Fruit fly (Drosophila melanogaster): ENCODE results near the gene Pgam5.

Pgam5 gene

DNA sequence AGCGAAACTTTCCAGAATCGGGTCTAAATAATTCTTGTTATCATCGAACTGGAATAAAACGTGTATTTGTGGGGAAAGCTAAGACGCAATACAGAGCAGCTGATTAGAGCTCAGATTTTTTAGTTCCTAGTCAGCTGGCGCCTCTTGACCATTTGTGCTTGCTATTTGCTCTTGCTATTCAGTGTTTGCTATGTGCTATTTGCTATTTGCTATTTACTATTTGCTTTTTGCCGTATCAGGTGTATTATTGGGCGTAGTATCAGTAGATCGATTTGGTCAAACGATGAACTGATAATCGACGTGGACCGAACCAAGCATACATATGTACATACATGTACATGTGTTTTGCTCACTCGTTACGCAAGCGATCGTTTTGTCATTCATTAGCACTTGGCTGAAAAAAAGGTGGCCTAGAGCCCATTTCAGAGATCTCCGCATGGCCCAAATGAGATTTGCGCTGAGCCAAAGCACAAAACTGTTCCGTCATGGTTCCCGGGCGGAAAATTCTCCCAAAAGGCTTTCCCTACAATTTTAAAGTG is 27.9 kb downstream of the Pgam5 start (continued):
- TF ChIP-seq gcm (GFP tag; optimal IDR thresholded peaks at IDR 0.05) (no peak), CG4617 (GFP tag; optimal IDR thresholded peaks at IDR 0.05; ENCODE audit: borderline replicate concordance) (no peak), CG11560 (tag; IDR thresholded peaks at IDR 0.05) (no peak), ab (GFP tag; optimal IDR thresholded peaks at IDR 0.05) (no peak), Doc2 (GFP tag; IDR thresholded peaks at IDR 0.05) (no peak), CG10959 (GFP tag; IDR thresholded peaks at IDR 0.05) (no peak), CG6272 (GFP tag; IDR thresholded peaks at IDR 0.05) (no peak), ash1 (GFP tag; optimal IDR thresholded peaks at IDR 0.05) (peak; percentile 29), CG18764 (GFP tag; optimal IDR thresholded peaks at IDR 0.05) (peak; percentile 42), CG16813 (GFP tag; IDR thresholded peaks at IDR 0.05; ENCODE audit: partially characterized antibody) (no peak), NK7.1 (GFP tag; optimal IDR thresholded peaks at IDR 0.05) (no peak), fd102C (GFP tag; optimal IDR thresholded peaks at IDR 0.05) (peak; percentile 58), CG30431 (GFP tag; optimal IDR thresholded peaks at IDR 0.05) (no peak), CG11093 (GFP tag; IDR thresholded peaks at IDR 0.05) (no peak), eyg (GFP tag; optimal IDR thresholded peaks at IDR 0.05) (peak; percentile 68), CG4360 (GFP tag; IDR thresholded peaks at IDR 0.05) (no peak), Blimp-1 (GFP tag; optimal IDR thresholded peaks at IDR 0.05) (peak; percentile 37), CG16863 (GFP tag; optimal IDR thresholded peaks at IDR 0.05) (peak; percentile 61), CG1024 (GFP tag; IDR thresholded peaks at IDR 0.05) (no peak; the same call in 1 of the 2 replicates), CG12659 (GFP tag; optimal IDR thresholded peaks at IDR 0.05) (peak; percentile 53), Lhr (GFP tag; optimal IDR thresholded peaks at IDR 0.05) (no peak), Hey (tag; optimal IDR thresholded peaks at IDR 0.05) (peak; percentile 56), CG32772 (GFP tag; IDR thresholded peaks at IDR 0.05) (no peak), CG10366 (GFP tag; IDR thresholded peaks at IDR 0.05) (peak; percentile 21; the same call in 1 of the 2 replicates), B-H2 (GFP tag; optimal IDR thresholded peaks at IDR 0.05) (peak; percentile 36), CG12769 (tag; optimal IDR thresholded peaks at IDR 0.05) (peak; percentile 74), sens (GFP tag) (peak; percentile 89), Sox102F (GFP tag; optimal IDR thresholded peaks at IDR 0.05) (peak; percentile 38), mirr (GFP tag; optimal IDR thresholded peaks at IDR 0.05) (peak; percentile 41), CG32767 (GFP tag; IDR thresholded peaks at IDR 0.05) (no peak), gt (GFP tag; IDR thresholded peaks at IDR 0.05) (no peak), CG13624 (GFP tag; optimal IDR thresholded peaks at IDR 0.05) (peak; percentile 28), CG9609 (GFP tag; optimal IDR thresholded peaks at IDR 0.05) (peak; percentile 35), D19A (tag; optimal IDR thresholded peaks at IDR 0.05) (no peak), corto (GFP tag; optimal IDR thresholded peaks at IDR 0.05) (no peak), CG10654 (GFP tag; optimal IDR thresholded peaks at IDR 0.05) (peak; percentile 32), CTCF (GFP tag; optimal IDR thresholded peaks at IDR 0.05) (no peak), fd96Cb (tag; optimal IDR thresholded peaks at IDR 0.05) (no peak), CG33557 (GFP tag; optimal IDR thresholded peaks at IDR 0.05) (no peak), CG3726 (GFP tag; IDR thresholded peaks at IDR 0.05) (0 out of 3 replicates have a peak, but pooled peaks have one; percentile 25), al (GFP tag; IDR thresholded peaks at IDR 0.05) (peak; percentile 5; the same call in 1 of the 2 replicates), org-1 (GFP tag; optimal IDR thresholded peaks at IDR 0.05) (peak; percentile 60), h (optimal IDR thresholded peaks at IDR 0.05) (no peak), CG11696 (GFP tag; IDR thresholded peaks at IDR 0.05) (no peak), CG3407 (GFP tag; optimal IDR thresholded peaks at IDR 0.05) (peak; percentile 42), MBD-R2 (GFP tag; IDR thresholded peaks at IDR 0.05) (peak; percentile 26; the same call in 1 of the 2 replicates), tgo (GFP tag; IDR thresholded peaks at IDR 0.05) (peak; percentile 27; the same call in 1 of the 3 replicates), ATbp (GFP tag; optimal IDR thresholded peaks at IDR 0.05) (peak; percentile 64), slbo (GFP tag; IDR thresholded peaks at IDR 0.05) (peak; percentile 52), peb (GFP tag; IDR thresholded peaks at IDR 0.05) (no peak), CG2875 (GFP tag; optimal IDR thresholded peaks at IDR 0.05) (peak; percentile 53), TFAM (GFP tag; optimal IDR thresholded peaks at IDR 0.05) (no peak)

Measured in whole organism, embryonic.